Worm (Caenorhabditis elegans) whole organism, dauer: ENCODE results near the gene srx-135.

Source experiments
- unc-62 ChIP-seq: sonication (generic microtip); optimal IDR thresholded peaks from 2 replicates; lab custom pipeline; 2017; ENCODE audit warnings: missing biosample characterization, missing genetic modification reagents, missing genetic modification characterization

The srx-135 gene

ce11 chrV:13858906-13859305 lies at the start of gene srx-135:
Gene srx-135, plus strand, starts transcription at chrV:13859206.
- no peak for TF ChIP-seq unc-62 (GFP tag; lab: Kevin White, UChicago)

ce11 chrV:13812330-13812729 lies 46.7 kb upstream of the srx-135 start:
- TF ChIP-seq unc-62 (GFP tag; lab: Kevin White, UChicago), result no peak

ce11 chrV:13812931-13813330 lies 46.1 kb upstream of the srx-135 start, which contains the start of gene ceh-24:
Gene ceh-24, plus strand, starts transcription at chrV:13813231.
- TF ChIP-seq unc-62 (GFP tag; lab: Kevin White, UChicago), result no peak

- no peak for TF ChIP-seq unc-62 (GFP tag; lab: Kevin White, UChicago)
These were observed 42.1 kb upstream of the srx-135 start, which contains the start of gene F55B12.2 for ce11 chrV:13816877-13817276. Gene F55B12.2, minus strand, starts transcription at chrV:13816977.

ce11 chrV:13818824-13819408 lies 40.1 kb upstream of the srx-135 start, which contains the start of gene sel-10:
Gene sel-10, plus strand, starts transcription at chrV:13819361.
- TF ChIP-seq unc-62 (GFP tag; lab: Kevin White, UChicago), result no peak

- no peak for TF ChIP-seq unc-62 (GFP tag; lab: Kevin White, UChicago)
These were observed 36.3 kb upstream of the srx-135 start, which contains the start of gene hpo-31 for ce11 chrV:13822752-13823151. Gene hpo-31, plus strand, starts transcription at chrV:13823052.

ce11 chrV:13827920-13828319 lies 31.1 kb upstream of the srx-135 start, which contains the start of gene nrf-5:
Gene nrf-5, plus strand, starts transcription at chrV:13828267.
- TF ChIP-seq unc-62 (GFP tag; lab: Kevin White, UChicago), result no peak

- no peak for TF ChIP-seq unc-62 (GFP tag; lab: Kevin White, UChicago)
These were observed 28.2 kb upstream of the srx-135 start, which contains the start of gene str-165 for ce11 chrV:13830813-13831212. Gene str-165, plus strand, starts transcription at chrV:13831113.

- no peak for TF ChIP-seq unc-62 (GFP tag; lab: Kevin White, UChicago)
These were observed 25.1 kb upstream of the srx-135 start, which contains the start of gene srx-129 for ce11 chrV:13833951-13834350. Gene srx-129, plus strand, starts transcription at chrV:13834251.

ce11 chrV:13837173-13837572 lies 21.8 kb upstream of the srx-135 start, which contains the start of gene srx-128:
Gene srx-128, plus strand, starts transcription at chrV:13837473.
- TF ChIP-seq unc-62 (GFP tag; lab: Kevin White, UChicago), result no peak

- TF ChIP-seq unc-62 (GFP tag; lab: Kevin White, UChicago), result no peak
These were observed 19.6 kb upstream of the srx-135 start, which contains the start of gene F55B12.10 for ce11 chrV:13839433-13839832. Gene F55B12.10, plus strand, starts transcription at chrV:13839733.

- TF ChIP-seq unc-62 (GFP tag; lab: Kevin White, UChicago), result no peak
These were observed 18.1 kb upstream of the srx-135 start, which contains the start of gene srx-17 for ce11 chrV:13840909-13841308. Gene srx-17, plus strand, starts transcription at chrV:13841209.

ce11 chrV:13843147-13843546 lies 15.9 kb upstream of the srx-135 start, which contains the start of gene srx-130:
Gene srx-130, plus strand, starts transcription at chrV:13843447.
- TF ChIP-seq unc-62 (GFP tag; lab: Kevin White, UChicago), result no peak

- no peak for TF ChIP-seq unc-62 (GFP tag; lab: Kevin White, UChicago)
These were observed 13.9 kb upstream of the srx-135 start, which contains the start of gene srx-131 for ce11 chrV:13845136-13845535. Gene srx-131, plus strand, starts transcription at chrV:13845436.

- TF ChIP-seq unc-62 (GFP tag; lab: Kevin White, UChicago), result no peak
These were observed 10.6 kb upstream of the srx-135 start, which contains the start of gene srx-133 for ce11 chrV:13848379-13848778. Gene srx-133, plus strand, starts transcription at chrV:13848679.

ce11 chrV:13850170-13850569 lies 8.8 kb upstream of the srx-135 start, which contains the start of gene hpx-2:
Gene hpx-2, plus strand, starts transcription at chrV:13850470.
- TF ChIP-seq unc-62 (GFP tag; lab: Kevin White, UChicago), result no peak
